Worm (Caenorhabditis elegans) whole organism, L4/young adult: Measurements from ENCODE around the gene nasp-2.

Experiments used
- W03F9.2 ChIP-seq: fragments of 150-350 bp; optimal IDR thresholded peaks from 2 replicates; lab custom pipeline; 2014; ENCODE audit warnings: missing biosample characterization, missing genetic modification characterization
- dao-5 ChIP-seq: sonication (generic microtip); optimal IDR thresholded peaks from 2 replicates; lab custom pipeline; 2016; ENCODE audit warnings: missing genotype, missing genetic modification characterization, moderate library complexity, missing compliant biosample characterization
- him-1 ChIP-seq: sonication (generic microtip); optimal IDR thresholded peaks from 2 replicates; lab custom pipeline; 2016; ENCODE audit warnings: missing genotype, missing genetic modification reagents, missing genetic modification characterization, missing compliant biosample characterization

The nasp-2 gene

DNA sequence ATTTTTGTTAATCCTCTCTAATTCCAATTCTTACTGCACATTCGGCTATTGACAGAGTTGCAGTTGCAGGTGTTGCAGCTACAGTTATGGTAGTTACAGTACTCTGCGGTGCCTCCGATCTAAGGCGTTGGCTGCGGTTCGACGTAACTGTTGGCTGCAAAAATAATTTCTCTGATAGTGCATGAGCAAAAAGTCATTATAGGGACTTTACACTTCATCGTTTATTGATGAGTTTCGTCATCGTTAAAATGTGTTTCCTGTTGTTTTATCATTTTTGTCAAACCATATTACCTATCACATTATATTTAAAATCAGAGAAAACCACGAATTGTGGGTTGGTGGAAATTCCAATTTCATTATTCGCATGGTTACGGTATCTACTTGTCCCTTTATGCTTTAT is 37.4 kb downstream of the nasp-2 start:
- no peak for TF ChIP-seq dao-5
- no peak for TF ChIP-seq W03F9.2 (tag; lab: Kevin White, UChicago)
- TF ChIP-seq him-1, result no peak

- TF ChIP-seq W03F9.2 (tag; lab: Kevin White, UChicago) (no peak), dao-5 (no peak), him-1 (no peak)
These were observed 38.8 kb downstream of the nasp-2 start for ce11 chrV:13273302-13273701.

- TF ChIP-seq dao-5 (no peak), him-1 (no peak), W03F9.2 (tag; lab: Kevin White, UChicago) (no peak)
These were observed 39.8 kb downstream of the nasp-2 start for ce11 chrV:13272275-13272674.

DNA sequence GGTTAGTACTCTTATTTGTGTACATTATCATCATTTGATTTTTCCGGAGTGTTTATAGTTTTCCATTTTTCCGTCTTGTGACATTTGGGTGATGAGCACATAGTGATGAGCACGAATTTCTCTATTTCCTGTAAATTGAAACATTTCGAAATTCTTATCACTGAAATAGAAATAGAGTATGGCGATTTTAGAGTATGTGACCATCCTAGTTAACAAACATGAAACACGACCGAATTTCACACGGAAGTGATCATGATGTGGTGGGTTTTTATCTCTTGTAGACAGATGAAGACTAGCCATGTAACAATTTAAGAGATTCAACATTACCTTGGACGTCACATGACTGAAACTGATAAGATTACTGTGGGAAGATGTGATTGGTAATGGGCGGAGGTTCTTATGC is 42.8 kb downstream of the nasp-2 start:
- TF ChIP-seq him-1 (no peak), dao-5 (no peak), W03F9.2 (tag; lab: Kevin White, UChicago) (no peak)

ce11 chrV:13268032-13268431 is 44.0 kb downstream of the nasp-2 start:
- no peak for TF ChIP-seq dao-5
- TF ChIP-seq him-1, result no peak
- no peak for TF ChIP-seq W03F9.2 (tag; lab: Kevin White, UChicago)

DNA sequence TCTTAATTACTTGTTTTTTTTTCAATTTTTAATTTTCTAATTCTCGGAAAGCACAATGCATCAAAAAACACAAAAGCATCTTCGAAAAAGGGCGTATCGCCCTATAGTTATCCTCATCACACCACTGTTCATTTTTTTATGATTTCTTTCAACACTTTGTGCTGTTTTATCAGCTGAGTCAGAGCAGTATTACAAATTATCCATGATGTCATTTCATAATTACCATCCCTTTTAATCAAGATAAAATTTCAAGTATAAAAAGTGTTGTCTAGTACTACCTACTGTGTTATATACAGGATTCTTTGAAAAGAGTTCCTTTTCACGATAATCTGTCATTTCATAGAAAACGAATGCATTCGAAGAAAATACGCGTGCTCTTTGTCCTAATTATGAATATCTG is 45.4 kb downstream of the nasp-2 start:
- TF ChIP-seq him-1, result no peak
- TF ChIP-seq W03F9.2 (tag; lab: Kevin White, UChicago), result no peak
- TF ChIP-seq dao-5, result no peak

DNA sequence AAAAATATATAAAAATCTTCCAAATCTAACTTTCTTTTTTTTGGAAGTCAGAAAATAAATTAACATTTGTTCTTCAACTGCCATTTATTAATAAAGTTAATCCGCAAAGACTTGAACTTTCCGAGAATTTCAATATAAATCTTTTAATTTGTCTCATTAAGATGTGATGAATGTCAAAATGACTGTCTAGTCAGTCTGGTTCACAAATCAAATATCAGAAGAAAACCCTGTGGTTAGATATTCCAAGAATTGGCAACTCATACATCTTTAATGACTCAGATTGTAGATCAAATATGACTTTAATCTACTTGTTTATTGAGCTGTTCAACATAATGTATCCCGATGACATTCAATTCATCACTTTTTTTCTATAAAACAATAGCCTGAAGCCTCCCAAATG is 46.4 kb downstream of the nasp-2 start:
- TF ChIP-seq dao-5, result no peak
- no peak for TF ChIP-seq him-1
- TF ChIP-seq W03F9.2 (tag; lab: Kevin White, UChicago), result no peak

- no peak for TF ChIP-seq dao-5
- no peak for TF ChIP-seq W03F9.2 (tag; lab: Kevin White, UChicago)
- no peak for TF ChIP-seq him-1
These were observed 47.8 kb downstream of the nasp-2 start, which contains the start of gene zip-5 for ce11 chrV:13264245-13264644. Gene zip-5 (plus strand): TSS chrV:13264545.

ce11 chrV:13262781-13263318 is 49.2 kb downstream of the nasp-2 start:
- no peak for TF ChIP-seq him-1
